Fruit fly (Drosophila melanogaster): Measurements from ENCODE around the gene Torsin.

Torsin gene

dm6 chrX:4616865-4617669, 32.8 kb downstream of the Torsin start, which contains the start of gene peb (continued):
- TF ChIP-seq dsx (GFP tag; optimal IDR thresholded peaks at IDR 0.05; ENCODE audit: poor library complexity, severe bottlenecking) (peak; percentile 14), CG6276 (GFP tag; optimal IDR thresholded peaks at IDR 0.05) (peak; percentile 47), Hr38 (GFP tag; optimal IDR thresholded peaks at IDR 0.05) (no peak), lz (GFP tag; optimal IDR thresholded peaks at IDR 0.05) (peak; percentile 61), Sox102F (GFP tag; optimal IDR thresholded peaks at IDR 0.05) (no peak), CG11294 (GFP tag; IDR thresholded peaks at IDR 0.05) (no peak), dac (GFP tag; optimal IDR thresholded peaks at IDR 0.05) (no peak), CG8319 (GFP tag; optimal IDR thresholded peaks at IDR 0.05) (peak; percentile 9), esn (GFP tag; optimal IDR thresholded peaks at IDR 0.05) (peak; percentile 64), Sox14 (GFP tag; optimal IDR thresholded peaks at IDR 0.05) (peak; percentile 31), svp (GFP tag) (peak; percentile 87), acj6 (GFP tag; optimal IDR thresholded peaks at IDR 0.05) (peak; percentile 26), ss (GFP tag; optimal IDR thresholded peaks at IDR 0.05) (peak; percentile 55 to 67), CG31627 (GFP tag; optimal IDR thresholded peaks at IDR 0.05) (peak; percentile 65), CG9139 (GFP tag; optimal IDR thresholded peaks at IDR 0.05) (peak; percentile 22), OdsH (GFP tag; optimal IDR thresholded peaks at IDR 0.05) (peak; percentile 28), Met (GFP tag; optimal IDR thresholded peaks at IDR 0.05) (peak; percentile 61), Eip75B (GFP tag; optimal IDR thresholded peaks at IDR 0.05) (peak; percentile 56), Eip78C (GFP tag) (peak; percentile 86), Ets96B (tag; optimal IDR thresholded peaks at IDR 0.05) (no peak), CG10631 (GFP tag; optimal IDR thresholded peaks at IDR 0.05) (no peak), cyc (GFP tag; optimal IDR thresholded peaks at IDR 0.05) (peak; percentile 50), CG6163 (GFP tag; IDR thresholded peaks at IDR 0.05) (peak; percentile 81), CG7368 (GFP tag; optimal IDR thresholded peaks at IDR 0.05) (peak; percentile 26), CG3032 (tag; optimal IDR thresholded peaks at IDR 0.05) (no peak), fd59A (GFP tag; optimal IDR thresholded peaks at IDR 0.05) (no peak), Hr39 (GFP tag; optimal IDR thresholded peaks at IDR 0.05) (peak; percentile 63)

dm6 chrX:4615684-4616292, 34.0 kb downstream of the Torsin start:
- TF ChIP-seq fd59A (GFP tag; optimal IDR thresholded peaks at IDR 0.05), result no peak
- no peak for TF ChIP-seq CG16779 (tag; optimal IDR thresholded peaks at IDR 0.05)
- no peak for TF ChIP-seq CG10669 (GFP tag; optimal IDR thresholded peaks at IDR 0.05)
- TF ChIP-seq cyc (GFP tag; optimal IDR thresholded peaks at IDR 0.05), result peak; percentile 8
- TF ChIP-seq CG10631 (GFP tag; optimal IDR thresholded peaks at IDR 0.05), result peak; percentile 4
- peak; percentile 12 for TF ChIP-seq topi (GFP tag; optimal IDR thresholded peaks at IDR 0.05)
- peak; percentile 46 for TF ChIP-seq esn (GFP tag; optimal IDR thresholded peaks at IDR 0.05)
- 0 out of 3 replicates have a peak, but pooled peaks have one; percentile 23 for TF ChIP-seq CG6163 (GFP tag; IDR thresholded peaks at IDR 0.05)
- TF ChIP-seq salr (GFP tag; optimal IDR thresholded peaks at IDR 0.05), result no peak
- peak; percentile 28 for TF ChIP-seq acj6 (GFP tag; optimal IDR thresholded peaks at IDR 0.05)
- peak; percentile 30 for TF ChIP-seq CG6792 (GFP tag; optimal IDR thresholded peaks at IDR 0.05)
- no peak for TF ChIP-seq CG7368 (GFP tag; optimal IDR thresholded peaks at IDR 0.05)
- peak; percentile 46 for TF ChIP-seq CG8632 (GFP tag; optimal IDR thresholded peaks at IDR 0.05)
- TF ChIP-seq CG3919 (GFP tag; optimal IDR thresholded peaks at IDR 0.05), result peak; percentile 19
- TF ChIP-seq CG11902 (GFP tag; optimal IDR thresholded peaks at IDR 0.05), result peak; percentile 39
- 0 out of 3 replicates have a peak, but pooled peaks have one; percentile 20 for TF ChIP-seq CG8119 (GFP tag; IDR thresholded peaks at IDR 0.05)
- peak; percentile 56 for TF ChIP-seq eg (GFP tag; IDR thresholded peaks at IDR 0.05)
- TF ChIP-seq CG9139 (GFP tag; optimal IDR thresholded peaks at IDR 0.05), result no peak
- TF ChIP-seq vri (GFP tag; optimal IDR thresholded peaks at IDR 0.05), result no peak
- no peak for TF ChIP-seq Sox14 (GFP tag; optimal IDR thresholded peaks at IDR 0.05)
- no peak for TF ChIP-seq Ets21C (GFP tag; optimal IDR thresholded peaks at IDR 0.05)
- peak; percentile 46 for TF ChIP-seq CG34406 (GFP tag; optimal IDR thresholded peaks at IDR 0.05)
- TF ChIP-seq ss (GFP tag; optimal IDR thresholded peaks at IDR 0.05), result no peak
- TF ChIP-seq Sox102F (GFP tag; optimal IDR thresholded peaks at IDR 0.05), result peak; percentile 7
- TF ChIP-seq CG3032 (tag; optimal IDR thresholded peaks at IDR 0.05), result no peak
- TF ChIP-seq lz (GFP tag; optimal IDR thresholded peaks at IDR 0.05), result peak; percentile 35
- peak; percentile 71 for TF ChIP-seq svp (GFP tag)
- TF ChIP-seq Hr39 (GFP tag; optimal IDR thresholded peaks at IDR 0.05), result peak; percentile 19
- 0 out of 2 replicates have a peak, but pooled peaks have one; percentile 28 for TF ChIP-seq Gug (GFP tag; IDR thresholded peaks at IDR 0.05)
- peak; percentile 70 for TF ChIP-seq Eip78C (GFP tag)
- no peak for TF ChIP-seq Blimp-1 (GFP tag; optimal IDR thresholded peaks at IDR 0.05)
- peak; percentile 22 for TF ChIP-seq CG32006 (GFP tag; optimal IDR thresholded peaks at IDR 0.05)
- TF ChIP-seq net (GFP tag; optimal IDR thresholded peaks at IDR 0.05), result peak; percentile 12
- TF ChIP-seq CG31627 (GFP tag; optimal IDR thresholded peaks at IDR 0.05), result peak; percentile 22
- peak; percentile 10 for TF ChIP-seq Sox15 (GFP tag; optimal IDR thresholded peaks at IDR 0.05)
- TF ChIP-seq Met (GFP tag; optimal IDR thresholded peaks at IDR 0.05), result peak; percentile 43

Data from whole organism, prepupa.